Fruit fly (Drosophila melanogaster) whole organism, embryonic: ENCODE results near the gene Nak.

Experiments used
- Adf1 ChIP-seq: fragments of 200-800 bp; sonication (Bioruptor generic); IDR thresholded peaks from 2 replicates; pipeline ENCODE4 v1.3.6; 2022; ENCODE audit warnings: missing biosample characterization, missing genetic modification characterization
- Atf3 ChIP-seq: fragments of 200-800 bp; sonication (Bioruptor generic); optimal IDR thresholded peaks from 3 replicates; lab custom pipeline; 2016; ENCODE audit warnings: missing biosample characterization, missing genetic modification characterization
- Awh ChIP-seq: fragments of 200-800 bp; sonication (Bioruptor generic); IDR thresholded peaks from 2 replicates; pipeline ENCODE4, ENCODE4 v1.3.6; 2022; ENCODE audit warnings: missing biosample characterization, missing genetic modification characterization
- B-H2 ChIP-seq: fragments of 200-800 bp; sonication (Bioruptor generic); optimal IDR thresholded peaks from 2 replicates; lab custom pipeline; 2018; ENCODE audit warnings: missing biosample characterization, mild to moderate bottlenecking, missing genetic modification characterization
- BtbVII ChIP-seq: fragments of 200-800 bp; sonication (Bioruptor generic); optimal IDR thresholded peaks from 3 replicates; lab custom pipeline; 2017; ENCODE audit warnings: missing biosample characterization, mild to moderate bottlenecking, missing genetic modification characterization
- CG10209 ChIP-seq: fragments of 200-800 bp; sonication (Bioruptor generic); optimal IDR thresholded peaks from 3 replicates; lab custom pipeline; 2017; ENCODE audit warnings: missing biosample characterization, mild to moderate bottlenecking, missing genetic modification characterization, missing genetic modification reagents
- CG1024 ChIP-seq: fragments of 200-800 bp; sonication (Bioruptor generic); IDR thresholded peaks from 2 replicates; pipeline ENCODE4 v1.3.6; 2022; ENCODE audit warnings: missing biosample characterization, missing genetic modification characterization
- CG10462 ChIP-seq: fragments of 200-800 bp; sonication (Bioruptor generic); optimal IDR thresholded peaks from 2 replicates; lab custom pipeline; 2016; ENCODE audit warnings: missing biosample characterization, missing genetic modification characterization
- CG10654 ChIP-seq: fragments of 200-800 bp; sonication (Bioruptor generic); optimal IDR thresholded peaks from 2 replicates; lab custom pipeline; 2016; ENCODE audit warnings: missing biosample characterization, missing genetic modification characterization
- CG11723 ChIP-seq: fragments of 200-800 bp; sonication (Bioruptor generic); optimal IDR thresholded peaks from 2 replicates; lab custom pipeline; 2017; ENCODE audit warnings: missing biosample characterization, mild to moderate bottlenecking, missing genetic modification characterization
- CG12104 ChIP-seq: fragments of 200-800 bp; sonication (Bioruptor generic); optimal IDR thresholded peaks from 3 replicates; lab custom pipeline; 2016; ENCODE audit warnings: missing biosample characterization, missing genetic modification characterization
- CG14014 ChIP-seq: fragments of 200-800 bp; sonication (Bioruptor generic); IDR thresholded peaks from 2 replicates; pipeline ENCODE4 v1.3.6; 2022; ENCODE audit warnings: missing biosample characterization, missing genetic modification characterization
- CG1529 ChIP-seq: fragments of 200-800 bp; sonication (Bioruptor generic); optimal IDR thresholded peaks from 3 replicates; lab custom pipeline; 2018; ENCODE audit warnings: missing biosample characterization, missing genetic modification characterization
- CG16815 ChIP-seq: fragments of 200-800 bp; sonication (Bioruptor generic); optimal IDR thresholded peaks from 3 replicates; lab custom pipeline; 2017; ENCODE audit warnings: missing biosample characterization, mild to moderate bottlenecking, missing genetic modification characterization
- CG16863 ChIP-seq: fragments of 200-800 bp; sonication (Bioruptor generic); optimal IDR thresholded peaks from 3 replicates; lab custom pipeline; 2016; ENCODE audit warnings: missing biosample characterization, missing genetic modification characterization
- CG17361 ChIP-seq: fragments of 200-800 bp; sonication (Bioruptor generic); IDR thresholded peaks from 3 replicates; pipeline ENCODE4 v1.3.6; 2022; ENCODE audit warnings: missing biosample characterization, missing genetic modification characterization
- CG18764 ChIP-seq: fragments of 200-800 bp; sonication (Bioruptor generic); optimal IDR thresholded peaks from 3 replicates; lab custom pipeline; 2016; ENCODE audit warnings: missing biosample characterization, missing genetic modification characterization
- CG2129 ChIP-seq: fragments of 200-800 bp; sonication (Bioruptor generic); IDR thresholded peaks from 2 replicates; pipeline ENCODE4 v1.3.6; 2022; ENCODE audit warnings: missing biosample characterization, missing genetic modification characterization; ENCODE audit not compliant: partially characterized antibody
- CG30020 ChIP-seq: fragments of 200-800 bp; optimal IDR thresholded peaks from 2 replicates; lab custom pipeline; 2019; ENCODE audit warnings: missing biosample characterization, mild to moderate bottlenecking, missing genetic modification characterization, moderate library complexity
- CG30431 ChIP-seq: fragments of 200-800 bp; sonication (Bioruptor generic); optimal IDR thresholded peaks from 2 replicates; lab custom pipeline; 2017; ENCODE audit warnings: missing biosample characterization, missing genetic modification characterization
- CG31441 ChIP-seq: fragments of 200-800 bp; sonication (Bioruptor generic); IDR thresholded peaks from 2 replicates; pipeline ENCODE4 v1.3.6; 2022; ENCODE audit warnings: missing biosample characterization, missing genetic modification characterization
- CG42726 ChIP-seq: fragments of 200-800 bp; sonication (Bioruptor generic); IDR thresholded peaks from 2 replicates; pipeline ENCODE4 v1.3.6; 2022; ENCODE audit warnings: missing biosample characterization, missing genetic modification characterization; ENCODE audit not compliant: partially characterized antibody
- CG6254 ChIP-seq: fragments of 200-800 bp; sonication (Bioruptor generic); optimal IDR thresholded peaks from 3 replicates; lab custom pipeline; 2017; ENCODE audit warnings: mild to moderate bottlenecking, missing biosample characterization, missing genetic modification reagents, missing genetic modification characterization
- CG7786 ChIP-seq: fragments of 200-800 bp; sonication (Bioruptor generic); optimal IDR thresholded peaks from 2 replicates; lab custom pipeline; 2016; ENCODE audit warnings: missing biosample characterization, missing genetic modification characterization
- CG8359 ChIP-seq: fragments of 200-800 bp; sonication (Bioruptor generic); optimal IDR thresholded peaks from 2 replicates; lab custom pipeline; 2017; ENCODE audit warnings: missing biosample characterization, mild to moderate bottlenecking, missing genetic modification characterization, borderline replicate concordance
- CrebB ChIP-seq: fragments of 200-800 bp; sonication (Bioruptor generic); optimal IDR thresholded peaks from 3 replicates; lab custom pipeline; 2018; ENCODE audit warnings: missing biosample characterization, mild to moderate bottlenecking, missing genetic modification characterization
- Dp ChIP-seq: fragments of 200-800 bp; sonication (Bioruptor generic); optimal IDR thresholded peaks from 2 replicates; lab custom pipeline; 2018; ENCODE audit warnings: missing biosample characterization, mild to moderate bottlenecking, missing genetic modification characterization, moderate library complexity
- Eip74EF ChIP-seq, 2 experiments: fragments of 200-800 bp in 1 of 2; fragments of >200 bp in 1 of 2; sonication (Bioruptor generic) in 1 of 2; optimal IDR thresholded peaks; 2 replicates each; lab custom pipeline; 2017 to 2019; ENCODE audit warnings: missing biosample characterization in 2 of 2, missing genetic modification characterization in 2 of 2, mild to moderate bottlenecking in 1 of 2, moderate library complexity in 1 of 2
- HLH3B ChIP-seq: fragments of 200-800 bp; sonication (Bioruptor generic); IDR thresholded peaks from 2 replicates; pipeline ENCODE4 v1.3.6; 2022; ENCODE audit warnings: missing biosample characterization, missing genetic modification characterization
- Hmr ChIP-seq: fragments of 200-800 bp; sonication (Bioruptor generic); optimal IDR thresholded peaks from 3 replicates; lab custom pipeline; 2017; ENCODE audit warnings: mild to moderate bottlenecking, missing biosample characterization, missing genetic modification reagents, missing genetic modification characterization
- Med ChIP-seq: fragments of 200-800 bp; sonication (Bioruptor generic); peaks from one replicate; lab custom pipeline; 2016; ENCODE audit warnings: missing biosample characterization, missing genetic modification characterization, mild to moderate bottlenecking, inconsistent platforms, moderate library complexity
- NFAT ChIP-seq: fragments of 200-800 bp; sonication (Bioruptor generic); IDR thresholded peaks from 2 replicates; pipeline ENCODE4 v1.3.6; 2022; ENCODE audit warnings: missing biosample characterization, missing genetic modification characterization
- NfI ChIP-seq: fragments of 200-800 bp; sonication (Bioruptor generic); optimal IDR thresholded peaks from 3 replicates; lab custom pipeline; 2018; ENCODE audit warnings: missing biosample characterization, mild to moderate bottlenecking, missing genetic modification characterization, moderate library complexity
- Oaz ChIP-seq: fragments of 200-800 bp; sonication (Bioruptor generic); IDR thresholded peaks from 2 replicates; pipeline ENCODE4 v1.3.6; 2022; ENCODE audit warnings: missing biosample characterization, missing genetic modification characterization
- Sox102F ChIP-seq: fragments of 200-800 bp; sonication (Bioruptor generic); optimal IDR thresholded peaks from 2 replicates; lab custom pipeline; 2018; ENCODE audit warnings: missing biosample characterization, mild to moderate bottlenecking, missing genetic modification characterization, moderate library complexity
- aop ChIP-seq: fragments of 200-800 bp; sonication (Bioruptor generic); IDR thresholded peaks from 2 replicates; pipeline ENCODE4 v1.3.6; 2022; ENCODE audit warnings: missing biosample characterization, missing genetic modification characterization
- croc ChIP-seq: fragments of 200-800 bp; sonication (Bioruptor generic); conservative IDR thresholded peaks from 3 replicates; pipeline ENCODE4 v1.3.6; 2022; ENCODE audit warnings: missing biosample characterization, missing genetic modification characterization
- cwo ChIP-seq: fragments of 200-800 bp; sonication (Bioruptor generic); optimal IDR thresholded peaks from 3 replicates; lab custom pipeline; 2017; ENCODE audit warnings: missing biosample characterization, missing genetic modification characterization, mild to moderate bottlenecking, moderate library complexity, missing genetic modification reagents
- disco-r ChIP-seq: fragments of 200-800 bp; sonication (Bioruptor generic); optimal IDR thresholded peaks from 2 replicates; lab custom pipeline; 2016; ENCODE audit warnings: missing biosample characterization, missing genetic modification characterization
- fru ChIP-seq: fragments of >200 bp; optimal IDR thresholded peaks from 2 replicates; lab custom pipeline; 2017
- kay ChIP-seq: fragments of 200-800 bp; sonication (Bioruptor generic); optimal IDR thresholded peaks from 2 replicates; lab custom pipeline; 2016; ENCODE audit warnings: missing biosample characterization, missing genetic modification characterization
- knrl ChIP-seq: fragments of 200-800 bp; sonication (Bioruptor generic); IDR thresholded peaks from 3 replicates; pipeline ENCODE4 v1.3.6; 2022; ENCODE audit warnings: missing biosample characterization, missing genetic modification characterization; ENCODE audit not compliant: partially characterized antibody
- lov ChIP-seq, 2 experiments: fragments of 200-800 bp in 1 of 2; fragments of >200 bp in 1 of 2; sonication (Bioruptor generic) in 1 of 2; IDR thresholded peaks in 1 of 2; optimal IDR thresholded peaks in 1 of 2; 2 replicates in 1 of 2; 3 replicates in 1 of 2; pipeline versions ENCODE4 v1.3.6 to Lab custom; 2017 to 2022; ENCODE audit warnings: missing biosample characterization in 1 of 2, missing genetic modification characterization in 1 of 2
- p53 ChIP-seq: fragments of 200-800 bp; sonication (Bioruptor generic); optimal IDR thresholded peaks from 2 replicates; lab custom pipeline; 2016; ENCODE audit warnings: missing biosample characterization, missing genetic modification characterization
- pho ChIP-seq: fragments of 200-800 bp; sonication (Bioruptor generic); optimal IDR thresholded peaks from 2 replicates; lab custom pipeline; 2016; ENCODE audit warnings: missing biosample characterization, missing genetic modification characterization
- sd ChIP-seq: fragments of 200-800 bp; sonication (Bioruptor generic); optimal IDR thresholded peaks from 3 replicates; lab custom pipeline; 2018; ENCODE audit warnings: missing biosample characterization, mild to moderate bottlenecking, missing genetic modification characterization, moderate library complexity
- sens-2 ChIP-seq: fragments of 200-800 bp; sonication (Bioruptor generic); IDR thresholded peaks from 2 replicates; pipeline ENCODE4 v1.3.6; 2022; ENCODE audit warnings: missing biosample characterization, missing genetic modification characterization
- sima ChIP-seq: fragments of 200-800 bp; sonication (Bioruptor generic); optimal IDR thresholded peaks from 2 replicates; lab custom pipeline; 2016; ENCODE audit warnings: missing biosample characterization, missing genetic modification characterization
- sqz ChIP-seq: fragments of 200-800 bp; sonication (Bioruptor generic); optimal IDR thresholded peaks from 3 replicates; lab custom pipeline; 2018; ENCODE audit warnings: missing biosample characterization, mild to moderate bottlenecking, missing genetic modification characterization
- stc ChIP-seq: fragments of 200-800 bp; sonication (Bioruptor generic); IDR thresholded peaks from 2 replicates; pipeline ENCODE4 v1.3.6; 2022; ENCODE audit warnings: missing biosample characterization, missing genetic modification characterization

Nak gene

DNA sequence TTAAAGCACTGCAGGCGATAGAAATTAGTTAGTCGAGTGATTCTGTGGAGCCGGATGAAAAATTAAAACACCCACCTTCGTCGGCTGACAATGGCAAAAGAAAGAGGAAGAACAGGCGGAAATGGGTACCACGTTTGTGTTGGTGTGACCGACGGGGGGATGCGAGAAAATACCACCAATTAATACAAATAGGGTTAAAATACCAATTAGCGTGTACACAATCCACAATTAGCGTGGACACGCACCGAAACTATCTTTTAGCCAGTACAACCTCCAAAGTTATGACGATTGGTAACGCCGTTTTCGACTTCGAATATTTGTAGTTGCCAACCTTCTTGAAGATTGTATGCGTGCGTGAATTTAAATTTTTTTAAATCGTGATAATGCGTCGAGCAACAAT, 40.6 kb upstream of the Nak start, which contains the start of gene RpL30 (continued):
- peak; percentile 86 for TF ChIP-seq NFAT
- TF ChIP-seq CrebB (tag; lab: Kevin White, UChicago), result peak; percentile 95
- TF ChIP-seq HLH3B, result peak; percentile 80
- no peak for TF ChIP-seq fru (lab: Kevin White, UChicago)
- peak; percentile 90 for TF ChIP-seq sens-2
- peak; percentile 93 for TF ChIP-seq NfI (GFP tag; lab: Kevin White, UChicago)
- peak; percentile 90 for TF ChIP-seq CG31441
- peak; percentile 86 for TF ChIP-seq CG16863
- TF ChIP-seq CG7786 (GFP tag; lab: Kevin White, UChicago), result peak; percentile 82
- peak; percentile 64 for TF ChIP-seq sima (GFP tag; lab: Kevin White, UChicago)
- peak; percentile 99 for TF ChIP-seq Hmr
- TF ChIP-seq CG6254 (GFP tag; lab: Kevin White, UChicago), result peak; percentile 87
- peak; percentile 89 for TF ChIP-seq pho (GFP tag; lab: Kevin White, UChicago)
- peak; percentile 95 for TF ChIP-seq BtbVII (GFP tag; lab: Kevin White, UChicago)
- peak; percentile 59 for TF ChIP-seq CG16815
- TF ChIP-seq Med (GFP tag; lab: Kevin White, UChicago), result peak; percentile 99
- TF ChIP-seq CG30431 (GFP tag; lab: Kevin White, UChicago), result peak; percentile 79
- peak; percentile 80 for TF ChIP-seq Awh (GFP tag; lab: Robert Waterston, UW)
- peak; percentile 71 for TF ChIP-seq CG1024
- peak; percentile 77 for TF ChIP-seq CG10462
- peak; percentile 72 for TF ChIP-seq Adf1 (GFP tag; lab: Robert Waterston, UW)
- TF ChIP-seq Sox102F (GFP tag; lab: Kevin White, UChicago), result peak; percentile 59
- peak; percentile 89 for TF ChIP-seq CG11723 (GFP tag; lab: Kevin White, UChicago)
- peak; percentile 95 for TF ChIP-seq CG10209 (GFP tag; lab: Kevin White, UChicago)
- TF ChIP-seq lov (optimal IDR thresholded peaks at IDR 0.05; lab: Kevin White, UChicago), result no peak
- peak; percentile 95 for TF ChIP-seq lov (GFP tag; IDR thresholded peaks at IDR 0.05; lab: Robert Waterston, UW)
- TF ChIP-seq stc (GFP tag; lab: Robert Waterston, UW), result peak; percentile 91
- TF ChIP-seq CG42726 (GFP tag; lab: Robert Waterston, UW), result peak; percentile 55
- peak; percentile 94 for TF ChIP-seq B-H2 (GFP tag; lab: Kevin White, UChicago)
- TF ChIP-seq knrl, result peak; percentile 74
- TF ChIP-seq CG14014 (GFP tag; lab: Robert Waterston, UW), result peak; percentile 90
- peak; percentile 93 for TF ChIP-seq p53 (GFP tag; lab: Kevin White, UChicago)
- TF ChIP-seq aop (GFP tag; lab: Robert Waterston, UW), result peak; percentile 62
- TF ChIP-seq croc (GFP tag; lab: Robert Waterston, UW), result peak; percentile 66; the same call in 2 of the 3 replicates
- peak; percentile 85 for TF ChIP-seq CG1529 (GFP tag; lab: Kevin White, UChicago)
- TF ChIP-seq cwo (GFP tag; lab: Kevin White, UChicago), result peak; percentile 79
- TF ChIP-seq CG2129 (GFP tag; lab: Robert Waterston, UW), result no peak
- peak; percentile 87 for TF ChIP-seq sqz
- peak; percentile 88 for TF ChIP-seq sd (tag; lab: Kevin White, UChicago)
- TF ChIP-seq CG18764 (GFP tag; lab: Kevin White, UChicago), result peak; percentile 86
- TF ChIP-seq CG17361 (GFP tag; lab: Robert Waterston, UW), result peak; percentile 78
- TF ChIP-seq CG12104 (GFP tag; lab: Kevin White, UChicago), result peak; percentile 91
- peak; percentile 59 for TF ChIP-seq kay
- peak; percentile 73 for TF ChIP-seq Oaz (GFP tag; lab: Robert Waterston, UW)
- peak; percentile 95 for TF ChIP-seq Dp (GFP tag; lab: Kevin White, UChicago)
- TF ChIP-seq Eip74EF (GFP tag; optimal IDR thresholded peaks at IDR 0.05; lab: Kevin White, UChicago), result peak in 1 of 2 experiments; percentile 88
- TF ChIP-seq CG10654 (GFP tag; lab: Kevin White, UChicago), result peak; percentile 80
- peak; percentile 57 for TF ChIP-seq Atf3 (GFP tag; lab: Kevin White, UChicago)
- peak; percentile 84 for TF ChIP-seq disco-r (GFP tag; lab: Kevin White, UChicago)
- peak; percentile 60 for TF ChIP-seq CG30020 (tag; lab: Kevin White, UChicago)
- peak; percentile 74 for TF ChIP-seq CG8359 (GFP tag; lab: Kevin White, UChicago)
